Fruit fly (Drosophila melanogaster) whole organism, embryonic: ENCODE data around the gene Acat2.

Experiments used
- Abd-B ChIP-seq: fragments of 200-800 bp; sonication (Bioruptor generic); optimal IDR thresholded peaks from 2 replicates; lab custom pipeline; 2018; ENCODE audit warnings: missing biosample characterization, mild to moderate bottlenecking, missing genetic modification characterization, moderate library complexity
- Adf1 ChIP-seq: fragments of 200-800 bp; sonication (Bioruptor generic); IDR thresholded peaks from 2 replicates; pipeline ENCODE4 v1.3.6; 2022; ENCODE audit warnings: missing biosample characterization, missing genetic modification characterization
- Atf-2 ChIP-seq: fragments of 200-800 bp; sonication (Bioruptor generic); optimal IDR thresholded peaks from 2 replicates; lab custom pipeline; 2016; ENCODE audit warnings: missing biosample characterization, missing genetic modification characterization
- CG11093 ChIP-seq: fragments of 200-800 bp; sonication (Bioruptor generic); IDR thresholded peaks from 3 replicates; pipeline ENCODE4 v1.3.6; 2022; ENCODE audit warnings: missing biosample characterization, missing genetic modification characterization
- CG12236 ChIP-seq: fragments of 200-800 bp; sonication (Bioruptor generic); optimal IDR thresholded peaks from 2 replicates; lab custom pipeline; 2016; ENCODE audit warnings: missing biosample characterization, missing genetic modification characterization
- CG12391 ChIP-seq: fragments of 200-800 bp; sonication (Bioruptor generic); optimal IDR thresholded peaks from 3 replicates; lab custom pipeline; 2018; ENCODE audit warnings: missing biosample characterization, mild to moderate bottlenecking, missing genetic modification characterization, moderate library complexity
- CG12769 ChIP-seq: fragments of 200-800 bp; sonication (Bioruptor generic); optimal IDR thresholded peaks from 2 replicates; lab custom pipeline; 2019; ENCODE audit warnings: missing biosample characterization, mild to moderate bottlenecking, missing genetic modification characterization, moderate library complexity
- CG14710 ChIP-seq: fragments of 200-800 bp; sonication (Bioruptor generic); optimal IDR thresholded peaks from 3 replicates; lab custom pipeline; 2019; ENCODE audit warnings: missing biosample characterization, mild to moderate bottlenecking, missing genetic modification characterization, moderate library complexity
- CG1529 ChIP-seq: fragments of 200-800 bp; sonication (Bioruptor generic); optimal IDR thresholded peaks from 3 replicates; lab custom pipeline; 2018; ENCODE audit warnings: missing biosample characterization, missing genetic modification characterization
- CG1602 ChIP-seq: fragments of 200-800 bp; sonication (Bioruptor generic); optimal IDR thresholded peaks from 3 replicates; lab custom pipeline; 2016; ENCODE audit warnings: missing biosample characterization, missing genetic modification characterization
- CG17186 ChIP-seq: fragments of 200-800 bp; sonication (Bioruptor generic); optimal IDR thresholded peaks from 3 replicates; lab custom pipeline; 2017; ENCODE audit warnings: missing biosample characterization, missing genetic modification reagents, missing genetic modification characterization
- CG1792 ChIP-seq: fragments of 200-800 bp; sonication (Bioruptor generic); optimal IDR thresholded peaks from 2 replicates; lab custom pipeline; 2016; ENCODE audit warnings: missing biosample characterization, missing genetic modification characterization
- CG18011 ChIP-seq: fragments of 200-800 bp; sonication (Bioruptor generic); optimal IDR thresholded peaks from 2 replicates; lab custom pipeline; 2017; ENCODE audit warnings: missing biosample characterization, missing genetic modification characterization, mild to moderate bottlenecking, moderate library complexity, missing genotype
- CG18764 ChIP-seq: fragments of 200-800 bp; sonication (Bioruptor generic); optimal IDR thresholded peaks from 3 replicates; lab custom pipeline; 2016; ENCODE audit warnings: missing biosample characterization, missing genetic modification characterization
- CG31224 ChIP-seq: fragments of 200-800 bp; sonication (Bioruptor generic); IDR thresholded peaks from 2 replicates; pipeline ENCODE4 v1.3.6; 2022; ENCODE audit warnings: missing biosample characterization, missing genetic modification characterization
- CG3838 ChIP-seq: fragments of 200-800 bp; sonication (Bioruptor generic); optimal IDR thresholded peaks from 3 replicates; lab custom pipeline; 2016; ENCODE audit warnings: missing biosample characterization, missing genetic modification characterization
- CG4854 ChIP-seq: fragments of 200-800 bp; sonication (Bioruptor generic); optimal IDR thresholded peaks from 2 replicates; lab custom pipeline; 2016; ENCODE audit warnings: missing biosample characterization, missing genetic modification characterization, inconsistent platforms
- CG8290 ChIP-seq, 3 experiments: fragments of 200-800 bp; sonication (Bioruptor generic); optimal IDR thresholded peaks; 2 replicates each; lab custom pipeline; 2016 to 2019; ENCODE audit warnings: missing biosample characterization in 3 of 3, missing genetic modification characterization in 3 of 3, mild to moderate bottlenecking in 2 of 3, moderate library complexity in 1 of 3
- CG9727 ChIP-seq: fragments of 200-800 bp; sonication (Bioruptor generic); optimal IDR thresholded peaks from 3 replicates; lab custom pipeline; 2017; ENCODE audit warnings: missing biosample characterization, mild to moderate bottlenecking, missing genetic modification characterization
- CHES-1-like ChIP-seq: fragments of 200-800 bp; sonication (Bioruptor generic); optimal IDR thresholded peaks from 2 replicates; lab custom pipeline; 2016; ENCODE audit warnings: missing biosample characterization, missing genetic modification characterization
- D ChIP-seq, 2 experiments: fragments of 200-800 bp in 1 of 2; fragments of >200 bp in 1 of 2; sonication (Bioruptor generic) in 1 of 2; optimal IDR thresholded peaks; 2 replicates in 1 of 2; 3 replicates in 1 of 2; lab custom pipeline; 2017; ENCODE audit warnings: mild to moderate bottlenecking in 1 of 2, missing biosample characterization in 1 of 2, missing genetic modification characterization in 1 of 2, missing genetic modification reagents in 1 of 2
- Dip2 ChIP-seq: fragments of 200-800 bp; sonication (Bioruptor generic); IDR thresholded peaks from 2 replicates; pipeline ENCODE4 v1.3.6; 2022; ENCODE audit warnings: missing biosample characterization, missing genetic modification characterization
- Dp ChIP-seq: fragments of 200-800 bp; sonication (Bioruptor generic); optimal IDR thresholded peaks from 2 replicates; lab custom pipeline; 2018; ENCODE audit warnings: missing biosample characterization, mild to moderate bottlenecking, missing genetic modification characterization, moderate library complexity
- Elba2 ChIP-seq: fragments of 200-800 bp; sonication (Bioruptor generic); optimal IDR thresholded peaks from 3 replicates; lab custom pipeline; 2016; ENCODE audit warnings: missing biosample characterization, missing genetic modification characterization
- Ets97D ChIP-seq: fragments of 200-800 bp; sonication (Bioruptor generic); optimal IDR thresholded peaks from 3 replicates; lab custom pipeline; 2016; ENCODE audit warnings: missing biosample characterization, missing genetic modification characterization
- Lpt ChIP-seq: fragments of >200 bp; optimal IDR thresholded peaks from 2 replicates; lab custom pipeline; 2018; ENCODE audit warnings: missing biosample characterization, missing genetic modification characterization
- MBD-R2 ChIP-seq: fragments of 200-800 bp; sonication (Bioruptor generic); IDR thresholded peaks from 2 replicates; pipeline ENCODE4 v1.3.6; 2022; ENCODE audit warnings: missing biosample characterization, missing genetic modification characterization
- Oli ChIP-seq: fragments of 200-800 bp; sonication (Bioruptor generic); optimal IDR thresholded peaks from 2 replicates; lab custom pipeline; 2018; ENCODE audit warnings: missing biosample characterization, mild to moderate bottlenecking, missing genetic modification characterization, moderate library complexity
- Scr ChIP-seq: fragments of 200-800 bp; sonication (Bioruptor generic); IDR thresholded peaks from 2 replicates; pipeline ENCODE4 v1.3.6; 2022; ENCODE audit warnings: missing biosample characterization, missing genetic modification characterization; ENCODE audit not compliant: partially characterized antibody
- Sin3A ChIP-seq: fragments of >200 bp; optimal IDR thresholded peaks from 2 replicates; lab custom pipeline; 2018
- Usf ChIP-seq: fragments of 200-800 bp; sonication (Bioruptor generic); optimal IDR thresholded peaks from 2 replicates; lab custom pipeline; 2017; ENCODE audit warnings: missing genotype, missing biosample characterization, missing genetic modification characterization
- ab ChIP-seq: fragments of 200-800 bp; sonication (Bioruptor generic); optimal IDR thresholded peaks from 2 replicates; lab custom pipeline; 2016; ENCODE audit warnings: missing biosample characterization, missing genetic modification characterization
- ase ChIP-seq: fragments of 200-800 bp; sonication (Bioruptor generic); IDR thresholded peaks from 3 replicates; pipeline ENCODE4 v1.3.6; 2022; ENCODE audit warnings: missing biosample characterization, missing genetic modification characterization
- crol ChIP-seq: fragments of 200-800 bp; sonication (Bioruptor generic); IDR thresholded peaks from 2 replicates; pipeline ENCODE4 v1.3.6; 2022; ENCODE audit warnings: missing biosample characterization, missing genetic modification characterization
- disco-r ChIP-seq: fragments of 200-800 bp; sonication (Bioruptor generic); optimal IDR thresholded peaks from 2 replicates; lab custom pipeline; 2016; ENCODE audit warnings: missing biosample characterization, missing genetic modification characterization
- dm ChIP-seq: fragments of 200-800 bp; sonication (Bioruptor generic); optimal IDR thresholded peaks from 3 replicates; lab custom pipeline; 2016; ENCODE audit warnings: missing biosample characterization, missing genetic modification characterization
- fd3F ChIP-seq: fragments of 200-800 bp; sonication (Bioruptor generic); optimal IDR thresholded peaks from 2 replicates; lab custom pipeline; 2018; ENCODE audit warnings: missing biosample characterization, mild to moderate bottlenecking, missing genetic modification characterization, moderate library complexity
- gt ChIP-seq: fragments of 200-800 bp; sonication (Bioruptor generic); IDR thresholded peaks from 2 replicates; pipeline ENCODE4 v1.3.6; 2022; ENCODE audit warnings: missing biosample characterization, missing genetic modification characterization
- ham ChIP-seq: fragments of 200-800 bp; sonication (Bioruptor generic); IDR thresholded peaks from 2 replicates; pipeline ENCODE4 v1.3.6; 2022; ENCODE audit warnings: missing biosample characterization, missing genetic modification characterization
- ind ChIP-seq: fragments of 200-800 bp; sonication (Bioruptor generic); optimal IDR thresholded peaks from 3 replicates; lab custom pipeline; 2016; ENCODE audit warnings: missing biosample characterization, missing genetic modification characterization
- insv ChIP-seq, 2 experiments: fragments of 200-800 bp; sonication (Bioruptor generic); optimal IDR thresholded peaks; 3 replicates each; lab custom pipeline; 2016 to 2018; ENCODE audit warnings: missing biosample characterization in 2 of 2, missing genetic modification characterization in 2 of 2
- luna ChIP-seq: fragments of 200-800 bp; sonication (Bioruptor generic); optimal IDR thresholded peaks from 2 replicates; lab custom pipeline; 2016; ENCODE audit warnings: missing biosample characterization, missing genetic modification characterization
- nau ChIP-seq: fragments of 200-800 bp; sonication (Bioruptor generic); optimal IDR thresholded peaks from 3 replicates; lab custom pipeline; 2017; ENCODE audit warnings: missing biosample characterization, mild to moderate bottlenecking, missing genetic modification characterization, missing genetic modification reagents
- org-1 ChIP-seq: fragments of 200-800 bp; sonication (Bioruptor generic); optimal IDR thresholded peaks from 2 replicates; lab custom pipeline; 2017; ENCODE audit warnings: missing biosample characterization, missing genetic modification characterization
- pb ChIP-seq: fragments of 200-800 bp; sonication (Bioruptor generic); optimal IDR thresholded peaks from 3 replicates; lab custom pipeline; 2016; ENCODE audit warnings: missing biosample characterization, missing genetic modification characterization
- pho ChIP-seq: fragments of 200-800 bp; sonication (Bioruptor generic); optimal IDR thresholded peaks from 2 replicates; lab custom pipeline; 2016; ENCODE audit warnings: missing biosample characterization, missing genetic modification characterization
- shn ChIP-seq: fragments of 200-800 bp; sonication (Bioruptor generic); optimal IDR thresholded peaks from 3 replicates; lab custom pipeline; 2016; ENCODE audit warnings: missing biosample characterization, missing genetic modification characterization
- sna ChIP-seq: fragments of 200-800 bp; sonication (Bioruptor generic); IDR thresholded peaks from 2 replicates; pipeline ENCODE4 v1.3.6; 2022; ENCODE audit warnings: missing biosample characterization, missing genetic modification characterization; ENCODE audit not compliant: partially characterized antibody
- tap ChIP-seq: fragments of 200-800 bp; optimal IDR thresholded peaks from 3 replicates; lab custom pipeline; 2019; ENCODE audit warnings: missing biosample characterization, mild to moderate bottlenecking, missing genetic modification characterization, moderate library complexity
- usp ChIP-seq: fragments of >200 bp; optimal IDR thresholded peaks from 2 replicates; lab custom pipeline; 2017; ENCODE audit warnings: missing biosample characterization, missing genetic modification characterization
- zen2 ChIP-seq: fragments of 200-800 bp; sonication (Bioruptor generic); IDR thresholded peaks from 3 replicates; pipeline ENCODE4 v1.3.6; 2022; ENCODE audit warnings: missing biosample characterization, missing genetic modification characterization; ENCODE audit not compliant: partially characterized antibody

The Acat2 gene

dm6 chr3L:1342133-1342580 lies 39.4 kb downstream of the Acat2 start, which contains the start of gene indra (continued):
- TF ChIP-seq Atf-2 (GFP tag; lab: Kevin White, UChicago) (peak; percentile 13), usp (GFP tag; lab: Kevin White, UChicago) (no peak), Sin3A (lab: Kevin White, UChicago) (peak; percentile 81), Elba2 (GFP tag; lab: Kevin White, UChicago) (peak; percentile 58), dm (GFP tag; lab: Kevin White, UChicago) (peak; percentile 93), CG8290 (GFP tag; optimal IDR thresholded peaks at IDR 0.05; lab: Kevin White, UChicago) (peak; percentile 5), CG8290 (tag; optimal IDR thresholded peaks at IDR 0.05; lab: Kevin White, UChicago) (no peak), crol (GFP tag; lab: Robert Waterston, UW) (no peak), sna (GFP tag; lab: Robert Waterston, UW) (no peak; the same call in 1 of the 2 replicates), pho (GFP tag; lab: Kevin White, UChicago) (peak; percentile 63), Oli (tag; lab: Kevin White, UChicago) (no peak), Abd-B (peak; percentile 22), Usf (GFP tag; lab: Kevin White, UChicago) (peak; percentile 8), CG14710 (tag; lab: Kevin White, UChicago) (peak; percentile 69), CG11093 (GFP tag; lab: Robert Waterston, UW) (no peak), CHES-1-like (GFP tag; lab: Kevin White, UChicago) (peak; percentile 74), Ets97D (GFP tag; lab: Kevin White, UChicago) (peak; percentile 75), CG31224 (GFP tag; lab: Robert Waterston, UW) (no peak), CG12236 (GFP tag; lab: Kevin White, UChicago) (peak; percentile 46), insv (GFP tag; optimal IDR thresholded peaks at IDR 0.05; lab: Kevin White, UChicago) (peak in 1 of 2 experiments; percentile 54), CG12769 (tag; lab: Kevin White, UChicago) (no peak), ase (GFP tag; lab: Robert Waterston, UW) (no peak), Adf1 (no peak), ind (GFP tag; lab: Kevin White, UChicago) (peak; percentile 56), MBD-R2 (GFP tag; lab: Robert Waterston, UW) (peak; percentile 65), D (optimal IDR thresholded peaks at IDR 0.05; lab: Kevin White, UChicago) (no peak), D (GFP tag; optimal IDR thresholded peaks at IDR 0.05; lab: Kevin White, UChicago) (no peak), CG17186 (GFP tag; lab: Kevin White, UChicago) (peak; percentile 77), CG9727 (peak; percentile 51), org-1 (GFP tag; lab: Kevin White, UChicago) (no peak), ab (GFP tag; lab: Kevin White, UChicago) (peak; percentile 21), disco-r (GFP tag; lab: Kevin White, UChicago) (no peak), tap (tag; lab: Kevin White, UChicago) (no peak), luna (GFP tag; lab: Kevin White, UChicago) (peak; percentile 18), pb (GFP tag; lab: Kevin White, UChicago) (no peak), zen2 (GFP tag; lab: Robert Waterston, UW) (no peak), CG18011 (GFP tag; lab: Kevin White, UChicago) (peak; percentile 78), CG18764 (GFP tag; lab: Kevin White, UChicago) (peak; percentile 25), nau (GFP tag; lab: Kevin White, UChicago) (no peak), CG3838 (GFP tag; lab: Kevin White, UChicago) (no peak), gt (GFP tag; lab: Robert Waterston, UW) (no peak), CG4854 (GFP tag; lab: Kevin White, UChicago) (peak; percentile 47), CG1792 (peak; percentile 62), fd3F (GFP tag; lab: Kevin White, UChicago) (peak; percentile 11), Lpt (GFP tag; lab: Kevin White, UChicago) (no peak), CG12391 (tag; lab: Kevin White, UChicago) (peak; percentile 67), Dp (peak; percentile 76), CG1602 (GFP tag; lab: Kevin White, UChicago) (peak; percentile 58), CG1529 (GFP tag; lab: Kevin White, UChicago) (no peak), ham (no peak), Scr (GFP tag; lab: Robert Waterston, UW) (peak; percentile 68), shn (GFP tag; lab: Kevin White, UChicago) (peak; percentile 68), Dip2 (no peak)
